Worm (Caenorhabditis elegans) whole organism, L1 larva: ENCODE measurements around the gene skr-13.

ENCODE experiments used
- ceh-82 ChIP-seq, 3 experiments: fragments of 150-350 bp in 1 of 3; sonication (generic microtip) in 2 of 3; optimal IDR thresholded peaks; 2 replicates each; lab custom pipeline; 2014 to 2017; ENCODE audit warnings: missing biosample characterization in 3 of 3, missing genetic modification characterization in 3 of 3
- fkh-10 ChIP-seq: sonication (generic microtip); optimal IDR thresholded peaks from 2 replicates; lab custom pipeline; 2017; ENCODE audit warnings: missing biosample characterization, missing genetic modification reagents, missing genetic modification characterization
- fkh-8 ChIP-seq: sonication (generic microtip); optimal IDR thresholded peaks from 2 replicates; lab custom pipeline; 2016; ENCODE audit warnings: mild to moderate bottlenecking, missing genetic modification characterization, missing compliant biosample characterization
- fos-1 ChIP-seq: fragments of 150-350 bp; optimal IDR thresholded peaks from 2 replicates; lab custom pipeline; 2014; ENCODE audit warnings: missing biosample characterization, missing genetic modification characterization
- hlh-17 ChIP-seq: fragments of 200-800 bp; sonication (Bioruptor generic); optimal IDR thresholded peaks from 2 replicates; lab custom pipeline; 2018; ENCODE audit warnings: missing genetic modification characterization, mild to moderate bottlenecking, missing compliant biosample characterization, moderate library complexity, borderline replicate concordance
- lin-15B ChIP-seq: fragments of 150-350 bp; sonication (generic microtip); optimal IDR thresholded peaks from 3 replicates; lab custom pipeline; 2014; ENCODE audit warnings: missing biosample characterization, missing genetic modification characterization
- mdl-1 ChIP-seq, 2 experiments: fragments of 150-350 bp; optimal IDR thresholded peaks; 2 replicates each; lab custom pipeline; 2014 to 2017; ENCODE audit warnings: missing biosample characterization in 2 of 2, missing genetic modification characterization in 2 of 2, inconsistent platforms in 1 of 2
- pqm-1 ChIP-seq: sonication (generic microtip); optimal IDR thresholded peaks from 3 replicates; lab custom pipeline; 2017; ENCODE audit warnings: missing biosample characterization, missing genetic modification characterization
- swsn-7 ChIP-seq: sonication (generic microtip); optimal IDR thresholded peaks from 2 replicates; lab custom pipeline; 2016; ENCODE audit warnings: missing genetic modification characterization, missing compliant biosample characterization
- unc-62 ChIP-seq: fragments of 150-350 bp; optimal IDR thresholded peaks from 2 replicates; lab custom pipeline; 2014; ENCODE audit warnings: missing biosample characterization, missing genetic modification reagents, missing genetic modification characterization

- TF ChIP-seq ceh-82 (tag; optimal IDR thresholded peaks at IDR 0.05; lab: Kevin White, UChicago): no peak
- no peak for TF ChIP-seq hlh-17
- TF ChIP-seq fkh-10: no peak
- TF ChIP-seq mdl-1 (tag; optimal IDR thresholded peaks at IDR 0.05; lab: Kevin White, UChicago): no peak
- TF ChIP-seq lin-15B: no peak
- no peak for TF ChIP-seq unc-62
- TF ChIP-seq fos-1 (tag; lab: Kevin White, UChicago): no peak
- no peak for TF ChIP-seq swsn-7
- no peak for TF ChIP-seq fkh-8
- no peak for TF ChIP-seq pqm-1
Measured at ce11 chrIV:17209309-17209708, 46.9 kb upstream of the skr-13 start.
